Fruit fly (Drosophila melanogaster): ENCODE measurements around the gene CG15880.

DNA sequence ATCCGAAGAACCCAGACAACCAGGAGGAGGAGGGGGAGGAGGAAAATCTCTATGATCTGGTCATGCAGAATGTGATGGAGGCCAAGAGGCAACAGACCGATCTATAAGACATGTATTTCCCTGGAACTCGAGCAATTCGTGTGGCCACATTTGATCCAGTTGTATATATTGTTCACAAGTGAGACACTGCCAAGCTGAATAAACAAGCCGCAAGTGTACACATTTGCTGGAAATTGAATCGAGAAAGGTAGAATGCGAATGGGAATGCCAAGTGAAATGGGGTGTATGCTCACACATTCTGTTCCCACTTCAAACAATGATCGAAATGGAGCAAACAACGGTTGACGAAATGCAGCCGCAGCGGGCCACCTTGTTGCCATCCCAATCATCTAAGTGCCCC lies 38.3 kb upstream of the CG15880 start:
- TF ChIP-seq usp (GFP tag; optimal IDR thresholded peaks at IDR 0.05): no peak
- no peak for TF ChIP-seq psq (optimal IDR thresholded peaks at IDR 0.05)
- TF ChIP-seq CG8478 (optimal IDR thresholded peaks at IDR 0.05): no peak
- TF ChIP-seq EcR (GFP tag; optimal IDR thresholded peaks at IDR 0.05): no peak
- TF ChIP-seq pan (optimal IDR thresholded peaks at IDR 0.05): no peak
- TF ChIP-seq Dll (optimal IDR thresholded peaks at IDR 0.05): no peak

All from whole organism.